Fruit fly (Drosophila melanogaster): Measurements from ENCODE around the gene RpS21.

RpS21 gene

dm6 chr2L:2864601-2865000, 8.7 kb downstream of the RpS21 start (continued):
- TF ChIP-seq ken (GFP tag; IDR thresholded peaks at IDR 0.05) (no peak), slp2 (GFP tag; optimal IDR thresholded peaks at IDR 0.05) (no peak), seq (GFP tag; IDR thresholded peaks at IDR 0.05) (no peak), CG14965 (GFP tag; optimal IDR thresholded peaks at IDR 0.05; ENCODE audit: borderline replicate concordance) (no peak), CG16779 (GFP tag; IDR thresholded peaks at IDR 0.05) (no peak), wdn (GFP tag; IDR thresholded peaks at IDR 0.05) (no peak), CG10543 (GFP tag; optimal IDR thresholded peaks at IDR 0.05) (no peak), CkIIα-i1 (GFP tag; IDR thresholded peaks at IDR 0.05) (no peak), HmgZ (tag; optimal IDR thresholded peaks at IDR 0.05) (no peak), Atf3 (GFP tag; optimal IDR thresholded peaks at IDR 0.05) (no peak), dysf (GFP tag; IDR thresholded peaks at IDR 0.05) (0 out of 3 replicates have a peak, but pooled peaks have one; percentile 6), toy (GFP tag; IDR thresholded peaks at IDR 0.05) (no peak), tx (GFP tag; optimal IDR thresholded peaks at IDR 0.05) (no peak), Six4 (GFP tag; optimal IDR thresholded peaks at IDR 0.05) (no peak), sqz (GFP tag; optimal IDR thresholded peaks at IDR 0.05) (peak; percentile 35), CG11093 (GFP tag; IDR thresholded peaks at IDR 0.05) (no peak), jumu (GFP tag; optimal IDR thresholded peaks at IDR 0.05) (no peak), pan (optimal IDR thresholded peaks at IDR 0.05) (no peak), pan (GFP tag; optimal IDR thresholded peaks at IDR 0.05 in 1 of 2, IDR thresholded peaks at IDR 0.05 in 1 of 2) (peak in 1 of 2 experiments; percentile 5), Neu2 (GFP tag; optimal IDR thresholded peaks at IDR 0.05; ENCODE audit: borderline replicate concordance) (no peak), MTF-1 (GFP tag; optimal IDR thresholded peaks at IDR 0.05; ENCODE audit: borderline replicate concordance) (peak; percentile 34), CG2199 (GFP tag; IDR thresholded peaks at IDR 0.05) (no peak), CG11723 (GFP tag; optimal IDR thresholded peaks at IDR 0.05) (peak; percentile 11), lov (optimal IDR thresholded peaks at IDR 0.05) (no peak), lov (GFP tag; IDR thresholded peaks at IDR 0.05) (0 out of 3 replicates have a peak, but pooled peaks have one; percentile 47), Stat92E (GFP tag; optimal IDR thresholded peaks at IDR 0.05) (no peak), ci (GFP tag; IDR thresholded peaks at IDR 0.05) (peak; percentile 73; the same call in 2 of the 3 replicates), MESR4 (GFP tag; optimal IDR thresholded peaks at IDR 0.05) (no peak), tin (GFP tag; optimal IDR thresholded peaks at IDR 0.05) (no peak), CG1603 (tag; optimal IDR thresholded peaks at IDR 0.05) (peak; percentile 48), Drgx (GFP tag; IDR thresholded peaks at IDR 0.05) (no peak), Chrac-16 (GFP tag; optimal IDR thresholded peaks at IDR 0.05) (no peak), Taf1 (GFP tag; IDR thresholded peaks at IDR 0.05) (no peak), H2.0 (GFP tag; IDR thresholded peaks at IDR 0.05) (no peak), Aef1 (GFP tag; IDR thresholded peaks at IDR 0.05) (no peak), Poxn (GFP tag; IDR thresholded peaks at IDR 0.05) (no peak), CG15696 (tag; optimal IDR thresholded peaks at IDR 0.05) (peak; percentile 2), CG6854 (GFP tag; optimal IDR thresholded peaks at IDR 0.05) (no peak), maf-S (GFP tag; optimal IDR thresholded peaks at IDR 0.05) (no peak), CG11247 (GFP tag; IDR thresholded peaks at IDR 0.05) (no peak), CG11398 (GFP tag; optimal IDR thresholded peaks at IDR 0.05) (no peak), CHES-1-like (GFP tag; optimal IDR thresholded peaks at IDR 0.05) (no peak), hbn (GFP tag; IDR thresholded peaks at IDR 0.05; ENCODE audit: partially characterized antibody) (no peak), Bgb (GFP tag; IDR thresholded peaks at IDR 0.05; ENCODE audit: partially characterized antibody) (no peak), crol (GFP tag; IDR thresholded peaks at IDR 0.05) (no peak), Ssrp (tag; optimal IDR thresholded peaks at IDR 0.05) (no peak), Sry-δ (GFP tag; optimal IDR thresholded peaks at IDR 0.05) (no peak), z (GFP tag; IDR thresholded peaks at IDR 0.05) (no peak), zfh2 (GFP tag; optimal IDR thresholded peaks at IDR 0.05) (no peak), CG16813 (GFP tag; IDR thresholded peaks at IDR 0.05; ENCODE audit: partially characterized antibody) (no peak), CG17829 (tag; optimal IDR thresholded peaks at IDR 0.05) (no peak), CG31365 (tag; optimal IDR thresholded peaks at IDR 0.05) (no peak), Ravus (GFP tag; IDR thresholded peaks at IDR 0.05) (no peak)

Measured in whole organism, embryonic.